Worm (Caenorhabditis elegans): ENCODE measurements around the gene rsp-7.

- TF ChIP-seq unc-3 (GFP tag; conservative IDR thresholded peaks at IDR 0.05) (no peak), unc-3 (tag; optimal IDR thresholded peaks at IDR 0.05) (no peak), ceh-9 (tag; optimal IDR thresholded peaks at IDR 0.05) (no peak), hlh-6 (tag; optimal IDR thresholded peaks at IDR 0.05) (no peak), rnt-1 (tag; optimal IDR thresholded peaks at IDR 0.05) (no peak), tbx-7 (tag; optimal IDR thresholded peaks at IDR 0.05) (no peak), pag-3 (tag; optimal IDR thresholded peaks at IDR 0.05; ENCODE audit: borderline replicate concordance) (no peak), ztf-16 (tag; optimal IDR thresholded peaks at IDR 0.05) (no peak), sox-2 (GFP tag; IDR thresholded peaks at IDR 0.05) (no peak)
These were observed 31.0 kb upstream of the rsp-7 start, which contains the start of gene M28.8 for ce11 chrII:10627963-10628362.
